Fruit fly (Drosophila melanogaster): ENCODE measurements around the gene Hacd2.

- no peak for TF ChIP-seq tj (GFP tag; optimal IDR thresholded peaks at IDR 0.05)
- no peak for TF ChIP-seq CG14711 (tag; optimal IDR thresholded peaks at IDR 0.05)
- no peak for TF ChIP-seq cnc (optimal IDR thresholded peaks at IDR 0.05)
- no peak for TF ChIP-seq CG7045 (GFP tag; optimal IDR thresholded peaks at IDR 0.05)
- TF ChIP-seq CG1620 (GFP tag; optimal IDR thresholded peaks at IDR 0.05) = no peak
- TF ChIP-seq kay (GFP tag; ENCODE audit: borderline replicate concordance) = no peak
- no peak for TF ChIP-seq CG5204 (GFP tag; optimal IDR thresholded peaks at IDR 0.05)
- no peak for TF ChIP-seq cic (GFP tag; optimal IDR thresholded peaks at IDR 0.05)
- no peak for TF ChIP-seq Mnt (GFP tag; optimal IDR thresholded peaks at IDR 0.05)
- TF ChIP-seq Crg-1 (GFP tag; optimal IDR thresholded peaks at IDR 0.05) = no peak
- no peak for TF ChIP-seq Hr96 (GFP tag; optimal IDR thresholded peaks at IDR 0.05)
- no peak for TF ChIP-seq Clk (GFP tag; optimal IDR thresholded peaks at IDR 0.05)
- TF ChIP-seq CG33017 (tag; optimal IDR thresholded peaks at IDR 0.05) = no peak
- TF ChIP-seq bab1 (GFP tag; optimal IDR thresholded peaks at IDR 0.05) = peak; percentile 17
Observed at dm6 chr2L:13458991-13459731, 13.7 kb upstream of the Hacd2 start, which contains the start of gene CG42810.
